Worm (Caenorhabditis elegans): Measurements from ENCODE around the gene tkr-1.

Gene tkr-1

DNA sequence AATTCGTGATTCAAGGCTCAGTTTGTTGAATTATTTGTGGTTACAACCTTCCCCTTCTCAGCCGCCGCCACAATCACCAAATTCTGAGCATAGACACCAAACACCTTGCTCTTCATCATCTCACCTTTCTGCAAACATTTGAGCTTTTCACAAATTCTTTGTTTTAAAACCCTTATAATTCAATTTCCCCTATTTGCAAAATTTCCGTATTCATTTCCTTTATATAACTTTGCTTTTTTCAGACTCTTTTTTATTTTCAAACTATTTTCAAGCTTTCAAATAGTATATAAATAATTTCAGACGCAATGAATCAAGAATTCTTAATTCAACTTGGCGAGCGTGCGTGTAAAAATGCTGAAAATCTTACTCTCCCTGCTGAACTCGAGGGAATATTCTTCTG lies at the start of gene tkr-1:
TSS of gene tkr-1 (plus strand) at position 301 of the 400 bp plus-strand sequence.
- TF ChIP-seq nhr-77 (tag; optimal IDR thresholded peaks at IDR 0.05) = no peak
- TF ChIP-seq peb-1 (tag; optimal IDR thresholded peaks at IDR 0.05) = no peak
- TF ChIP-seq lin-13 (GFP tag; optimal IDR thresholded peaks at IDR 0.05) = no peak
- TF ChIP-seq sem-4 (tag; optimal IDR thresholded peaks at IDR 0.05) = no peak
- TF ChIP-seq nhr-21 (tag; optimal IDR thresholded peaks at IDR 0.05) = no peak
- no peak for TF ChIP-seq ztf-11 (tag; optimal IDR thresholded peaks at IDR 0.05)
- TF ChIP-seq mab-5 (tag; optimal IDR thresholded peaks at IDR 0.05) = no peak
- no peak for TF ChIP-seq mbf-1 (tag; optimal IDR thresholded peaks at IDR 0.05)
- TF ChIP-seq ceh-16 (tag; optimal IDR thresholded peaks at IDR 0.05) = no peak
- TF ChIP-seq aly-2 (tag; optimal IDR thresholded peaks at IDR 0.05) = no peak
- no peak for TF ChIP-seq sma-3 (GFP tag; optimal IDR thresholded peaks at IDR 0.05)
- TF ChIP-seq lin-39 (tag; optimal IDR thresholded peaks at IDR 0.05) = no peak
- no peak for TF ChIP-seq nhr-12 (tag; optimal IDR thresholded peaks at IDR 0.05)
- TF ChIP-seq lin-11 (tag; optimal IDR thresholded peaks at IDR 0.05) = no peak
- TF ChIP-seq fos-1 (tag; optimal IDR thresholded peaks at IDR 0.05) = no peak
- no peak for TF ChIP-seq unc-39 (tag; optimal IDR thresholded peaks at IDR 0.05)

DNA sequence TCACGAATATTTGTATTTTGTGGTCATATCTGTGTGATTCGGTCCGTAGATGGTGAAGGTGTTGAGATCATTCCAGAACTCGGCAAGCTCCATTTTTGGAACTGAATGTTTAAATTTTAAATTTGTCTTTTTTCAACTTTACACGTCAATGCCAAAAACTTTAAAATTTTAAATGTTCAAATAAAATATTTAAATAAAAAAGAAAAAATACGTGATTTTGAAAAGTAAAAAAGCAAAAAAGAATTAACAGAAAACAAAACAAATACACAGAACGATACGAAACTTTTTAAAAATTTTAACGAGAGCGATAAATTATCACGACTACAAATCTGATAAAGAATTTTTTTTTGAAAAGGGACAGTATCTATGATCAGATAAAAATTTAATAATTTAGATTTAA lies 49.4 kb upstream of the tkr-1 start, which contains the start of gene elo-4:
TSS of gene elo-4 (minus strand) at position 101 of the 400 bp plus-strand sequence.
- TF ChIP-seq elt-1 (tag; optimal IDR thresholded peaks at IDR 0.05) = no peak
- TF ChIP-seq nhr-12 (tag; optimal IDR thresholded peaks at IDR 0.05) = no peak
- TF ChIP-seq ztf-4 (tag; optimal IDR thresholded peaks at IDR 0.05) = no peak
- TF ChIP-seq ztf-1 (GFP tag; conservative IDR thresholded peaks at IDR 0.05) = no peak
- TF ChIP-seq lsy-2 (tag; optimal IDR thresholded peaks at IDR 0.05) = no peak
- TF ChIP-seq blmp-1 (tag; optimal IDR thresholded peaks at IDR 0.05; ENCODE audit: insufficient read depth) = no peak
- TF ChIP-seq crh-2 (tag; optimal IDR thresholded peaks at IDR 0.05) = no peak
- no peak for TF ChIP-seq Y55F3AM.14 (GFP tag; optimal IDR thresholded peaks at IDR 0.05)
- TF ChIP-seq aly-2 (tag; optimal IDR thresholded peaks at IDR 0.05) = no peak
- no peak for TF ChIP-seq unc-55 (GFP tag; optimal IDR thresholded peaks at IDR 0.05)
- no peak for TF ChIP-seq F13H6.1 (tag; optimal IDR thresholded peaks at IDR 0.05)
- TF ChIP-seq mdl-1 (tag; optimal IDR thresholded peaks at IDR 0.05) = no peak
- no peak for TF ChIP-seq sem-4 (tag; optimal IDR thresholded peaks at IDR 0.05)
- TF ChIP-seq fos-1 (tag; optimal IDR thresholded peaks at IDR 0.05) = no peak
- no peak for TF ChIP-seq unc-62 (GFP tag; optimal IDR thresholded peaks at IDR 0.05)

- TF ChIP-seq nhr-129 (tag; optimal IDR thresholded peaks at IDR 0.05) (no peak), snpc-4 (tag; optimal IDR thresholded peaks at IDR 0.05) (no peak), ztf-11 (tag; optimal IDR thresholded peaks at IDR 0.05) (no peak), nhr-237 (tag; optimal IDR thresholded peaks at IDR 0.05) (no peak), unc-55 (GFP tag; optimal IDR thresholded peaks at IDR 0.05) (no peak), lin-11 (tag; optimal IDR thresholded peaks at IDR 0.05) (no peak), lin-39 (tag; optimal IDR thresholded peaks at IDR 0.05) (no peak), elt-1 (tag; optimal IDR thresholded peaks at IDR 0.05) (no peak), nhr-23 (tag; optimal IDR thresholded peaks at IDR 0.05) (no peak), aly-2 (tag; optimal IDR thresholded peaks at IDR 0.05) (no peak)
Observed at ce11 chrIII:9335076-9335475, 48.5 kb upstream of the tkr-1 start.

DNA sequence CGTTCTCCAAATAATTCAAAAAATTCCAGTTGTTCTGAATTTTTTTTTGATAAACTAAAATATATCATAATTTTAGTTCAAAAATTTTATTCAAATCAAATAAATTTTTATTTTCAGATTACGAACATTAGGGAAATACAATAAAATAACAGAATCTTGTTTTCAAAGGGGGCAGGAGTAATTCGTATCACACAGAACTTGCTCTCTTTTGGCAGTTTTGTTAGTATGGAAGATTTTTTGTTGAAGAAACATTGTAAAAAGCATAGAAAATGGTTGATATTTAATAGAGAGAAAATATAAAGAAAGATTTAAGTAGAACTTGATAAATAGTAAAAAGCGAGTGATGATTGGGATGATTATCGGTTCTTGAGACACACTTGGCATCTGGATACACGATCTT lies 46.8 kb upstream of the tkr-1 start:
- no peak for TF ChIP-seq fos-1 (tag; optimal IDR thresholded peaks at IDR 0.05)
- no peak for TF ChIP-seq nhr-25 (tag; optimal IDR thresholded peaks at IDR 0.05)
- no peak for TF ChIP-seq mab-5 (tag; optimal IDR thresholded peaks at IDR 0.05)
- TF ChIP-seq dmd-4 (tag; optimal IDR thresholded peaks at IDR 0.05) = no peak
- TF ChIP-seq ama-1 (optimal IDR thresholded peaks at IDR 0.05) = no peak

DNA sequence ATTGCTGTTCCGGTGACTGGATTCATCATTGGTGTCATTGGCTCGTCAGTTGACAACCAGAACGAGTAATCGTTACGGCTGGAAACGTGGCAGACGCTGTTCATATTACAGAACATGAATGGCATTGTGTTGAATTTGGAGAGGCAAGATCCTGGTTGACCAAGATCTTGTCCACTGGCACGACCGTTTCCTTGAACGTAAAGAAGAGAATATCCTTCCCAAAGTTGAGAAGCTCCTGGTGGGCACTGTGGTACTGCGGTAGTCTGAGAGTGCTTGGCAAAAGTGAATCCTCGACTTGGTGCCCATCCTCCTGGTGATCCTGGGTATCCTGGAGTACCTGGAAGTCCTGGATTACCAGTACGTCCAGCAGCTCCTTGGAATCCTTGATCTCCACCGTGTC lies 45.6 kb upstream of the tkr-1 start:
- TF ChIP-seq R02D3.7 (tag; optimal IDR thresholded peaks at IDR 0.05) (no peak), elt-3 (tag; optimal IDR thresholded peaks at IDR 0.05) (no peak), nhr-77 (tag; optimal IDR thresholded peaks at IDR 0.05) (no peak), ceh-16 (tag; optimal IDR thresholded peaks at IDR 0.05) (no peak), mab-5 (tag; optimal IDR thresholded peaks at IDR 0.05) (no peak), lsy-2 (tag; optimal IDR thresholded peaks at IDR 0.05) (no peak), egl-27 (tag; optimal IDR thresholded peaks at IDR 0.05) (no peak)

All from whole organism, L2 larva.